Fruit fly (Drosophila melanogaster): ENCODE data around the gene Ets21C.

Gene Ets21C

dm6 chr2L:602439-602879, 49.7 kb upstream of the Ets21C start, which contains the start of gene CG13689 (continued):
- TF ChIP-seq Lhr (GFP tag; optimal IDR thresholded peaks at IDR 0.05) (peak; percentile 78), CG12391 (tag; optimal IDR thresholded peaks at IDR 0.05) (peak; percentile 62), MTF-1 (GFP tag; optimal IDR thresholded peaks at IDR 0.05; ENCODE audit: borderline replicate concordance) (peak; percentile 39), Mrtf (GFP tag; IDR thresholded peaks at IDR 0.05) (peak; percentile 22; the same call in 1 of the 3 replicates), CG14710 (tag; optimal IDR thresholded peaks at IDR 0.05) (peak; percentile 69), Neu2 (GFP tag; optimal IDR thresholded peaks at IDR 0.05; ENCODE audit: borderline replicate concordance) (no peak), CG17912 (GFP tag; optimal IDR thresholded peaks at IDR 0.05) (peak; percentile 44), CG32532 (GFP tag; IDR thresholded peaks at IDR 0.05) (peak; percentile 83), CG7928 (GFP tag; optimal IDR thresholded peaks at IDR 0.05) (no peak), Hr3 (GFP tag; optimal IDR thresholded peaks at IDR 0.05) (peak; percentile 67), Ssrp (tag; optimal IDR thresholded peaks at IDR 0.05) (peak; percentile 14), CG32772 (GFP tag; IDR thresholded peaks at IDR 0.05) (peak; percentile 51; the same call in 1 of the 2 replicates), CG15696 (tag; optimal IDR thresholded peaks at IDR 0.05) (peak; percentile 78), CG31441 (GFP tag; IDR thresholded peaks at IDR 0.05) (peak; percentile 53), CG13287 (GFP tag; IDR thresholded peaks at IDR 0.05; ENCODE audit: partially characterized antibody) (peak; percentile 64), az2 (GFP tag; optimal IDR thresholded peaks at IDR 0.05) (peak; percentile 70), NFAT (GFP tag; IDR thresholded peaks at IDR 0.05) (peak; percentile 83), amos (GFP tag; IDR thresholded peaks at IDR 0.05; ENCODE audit: partially characterized antibody) (peak; percentile 13; the same call in 1 of the 2 replicates), usp (GFP tag; optimal IDR thresholded peaks at IDR 0.05) (no peak), dpn (GFP tag; optimal IDR thresholded peaks at IDR 0.05) (peak; percentile 2 to 67), Sry-δ (GFP tag; optimal IDR thresholded peaks at IDR 0.05) (peak; percentile 41), D (optimal IDR thresholded peaks at IDR 0.05) (no peak), D (GFP tag; optimal IDR thresholded peaks at IDR 0.05) (no peak), klu (GFP tag; IDR thresholded peaks at IDR 0.05) (no peak), CG1233 (GFP tag; optimal IDR thresholded peaks at IDR 0.05) (peak; percentile 35), dmrt99B (tag; optimal IDR thresholded peaks at IDR 0.05) (no peak), Rfx (GFP tag; IDR thresholded peaks at IDR 0.05) (peak; percentile 79), CG11456 (GFP tag; IDR thresholded peaks at IDR 0.05) (peak; percentile 86), grau (tag; optimal IDR thresholded peaks at IDR 0.05) (peak; percentile 52), sr (GFP tag; IDR thresholded peaks at IDR 0.05) (no peak), tgo (GFP tag; IDR thresholded peaks at IDR 0.05) (peak; percentile 30; the same call in 1 of the 3 replicates), CG1602 (GFP tag; optimal IDR thresholded peaks at IDR 0.05) (peak; percentile 59), ro (GFP tag; IDR thresholded peaks at IDR 0.05) (0 out of 2 replicates have a peak, but pooled peaks have one; percentile 15), lilli (GFP tag; optimal IDR thresholded peaks at IDR 0.05) (peak; percentile 69), grn (GFP tag; optimal IDR thresholded peaks at IDR 0.05) (peak; percentile 78), CG3838 (GFP tag; optimal IDR thresholded peaks at IDR 0.05) (peak; percentile 52), HLH3B (GFP tag; IDR thresholded peaks at IDR 0.05) (no peak; the same call in 1 of the 2 replicates), ind (GFP tag; optimal IDR thresholded peaks at IDR 0.05) (peak; percentile 67), CG2712 (tag; optimal IDR thresholded peaks at IDR 0.05) (peak; percentile 74), CG6689 (GFP tag; IDR thresholded peaks at IDR 0.05) (peak; percentile 33; the same call in 1 of the 2 replicates), twi (tag; optimal IDR thresholded peaks at IDR 0.05) (peak; percentile 37), CG8290 (GFP tag; optimal IDR thresholded peaks at IDR 0.05) (peak; percentile 49), CG8290 (tag; optimal IDR thresholded peaks at IDR 0.05) (no peak), vvl (GFP tag; IDR thresholded peaks at IDR 0.05) (peak; percentile 68), CG8388 (GFP tag; optimal IDR thresholded peaks at IDR 0.05) (peak; percentile 16), odd (GFP tag; optimal IDR thresholded peaks at IDR 0.05) (no peak), CG16863 (GFP tag; optimal IDR thresholded peaks at IDR 0.05) (peak; percentile 27), Fer3 (tag; optimal IDR thresholded peaks at IDR 0.05) (peak; percentile 47), CG9797 (GFP tag; optimal IDR thresholded peaks at IDR 0.05) (peak; percentile 2), pfk (GFP tag; optimal IDR thresholded peaks at IDR 0.05) (peak; percentile 20), CG10462 (GFP tag; optimal IDR thresholded peaks at IDR 0.05) (peak; percentile 9)

Measured in whole organism, embryonic.